Worm (Caenorhabditis elegans) whole organism, L4/young adult: ENCODE results near the gene K05G3.2.

Source experiments
- W03F9.2 ChIP-seq: fragments of 150-350 bp; optimal IDR thresholded peaks from 2 replicates; lab custom pipeline; 2014; ENCODE audit warnings: missing biosample characterization, missing genetic modification characterization
- him-1 ChIP-seq: sonication (generic microtip); optimal IDR thresholded peaks from 2 replicates; lab custom pipeline; 2016; ENCODE audit warnings: missing genotype, missing genetic modification reagents, missing genetic modification characterization, missing compliant biosample characterization

ce11 chrX:16451124-16451523 lies 43.6 kb upstream of the K05G3.2 start:
- TF ChIP-seq W03F9.2 (tag; lab: Kevin White, UChicago) = no peak
- TF ChIP-seq him-1 (tag; lab: Kevin White, UChicago) = no peak
